Worm (Caenorhabditis elegans): Measurements from ENCODE around the gene hcf-1.

ce11 chrIV:7790801-7791588, 16.9 kb upstream of the hcf-1 start, which contains the start of gene rsp-6:
- TF ChIP-seq jun-1 (tag; optimal IDR thresholded peaks at IDR 0.05): peak; percentile 15
- TF ChIP-seq nhr-41 (GFP tag; IDR thresholded peaks at IDR 0.05): no peak
- TF ChIP-seq ZK546.5 (tag; optimal IDR thresholded peaks at IDR 0.05): no peak
- TF ChIP-seq hlh-30 (tag; optimal IDR thresholded peaks at IDR 0.05; ENCODE audit: insufficient read depth): peak; percentile 84
- peak; percentile 50 for TF ChIP-seq fkh-10 (GFP tag; optimal IDR thresholded peaks at IDR 0.05)
